Worm (Caenorhabditis elegans): Measurements from ENCODE around the gene T19C3.7.

DNA sequence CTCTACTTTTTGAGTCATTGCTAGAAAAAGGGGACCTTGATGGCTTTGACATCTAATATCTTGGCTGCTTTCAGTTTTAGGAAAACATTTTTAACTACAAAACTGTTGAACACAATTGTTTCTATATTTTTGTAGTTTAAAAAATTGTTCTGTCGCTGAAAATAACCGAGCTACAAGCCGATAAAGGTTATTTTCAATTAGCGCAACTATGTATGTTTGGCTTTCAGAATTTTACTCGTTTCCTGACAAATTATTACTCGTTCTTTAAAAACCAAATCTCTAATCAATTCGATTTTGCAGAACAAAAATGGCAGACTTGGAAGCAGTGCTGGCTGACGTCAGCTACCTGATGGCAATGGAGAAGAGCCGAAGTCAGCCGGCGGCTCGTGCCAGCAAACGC lies 39.9 kb upstream of the T19C3.7 start, which contains the start of gene grk-2:
- no peak for TF ChIP-seq nhr-28 (tag; optimal IDR thresholded peaks at IDR 0.05)
- TF ChIP-seq lin-39 (tag; optimal IDR thresholded peaks at IDR 0.05) = no peak
- no peak for TF ChIP-seq unc-62 (GFP tag; optimal IDR thresholded peaks at IDR 0.05)
- TF ChIP-seq aly-2 (tag; optimal IDR thresholded peaks at IDR 0.05) = no peak
- TF ChIP-seq elt-3 (tag; optimal IDR thresholded peaks at IDR 0.05) = no peak
- TF ChIP-seq daf-12 (tag; optimal IDR thresholded peaks at IDR 0.05) = no peak
